Worm (Caenorhabditis elegans): Measurements from ENCODE around the gene ZC416.2.

DNA sequence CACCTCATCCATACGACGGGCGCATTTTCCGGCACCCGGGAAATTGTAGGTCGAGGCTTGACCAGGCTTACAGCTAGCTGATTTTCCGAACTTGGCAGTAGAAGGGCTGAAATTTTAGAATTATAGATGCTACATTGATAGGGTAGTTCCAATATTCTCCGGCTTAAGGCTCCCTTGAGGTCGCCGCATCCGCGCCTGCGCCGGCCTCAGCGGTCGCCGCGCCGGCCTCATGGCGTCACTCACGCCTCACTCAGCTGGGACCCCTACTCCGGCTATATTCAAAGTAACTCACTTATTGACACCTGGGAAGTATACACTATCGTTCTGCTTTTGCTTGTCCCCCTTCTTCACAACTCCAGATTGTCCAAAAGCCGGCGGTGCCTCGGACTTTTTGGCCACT lies 29.3 kb upstream of the ZC416.2 start:
- no peak for TF ChIP-seq ztf-11 (tag; optimal IDR thresholded peaks at IDR 0.05)
- no peak for TF ChIP-seq unc-62 (GFP tag; optimal IDR thresholded peaks at IDR 0.05)
- no peak for TF ChIP-seq nhr-12 (tag; optimal IDR thresholded peaks at IDR 0.05)
- no peak for TF ChIP-seq mab-5 (tag; optimal IDR thresholded peaks at IDR 0.05)
- TF ChIP-seq hlh-1 (tag; optimal IDR thresholded peaks at IDR 0.05) = no peak
- no peak for TF ChIP-seq nhr-237 (tag; optimal IDR thresholded peaks at IDR 0.05)
